Worm (Caenorhabditis elegans) whole organism, late embryonic: Measurements from ENCODE around the gene T05B9.1.
A peak's percentile ranks its signal among the peaks of the same experiment; 100 is the strongest.

Experiments used
- C08G9.2 ChIP-seq: sonication (generic microtip); optimal IDR thresholded peaks from 2 replicates; lab custom pipeline; 2016; ENCODE audit warnings: mild to moderate bottlenecking, missing genetic modification characterization, moderate library complexity, missing compliant biosample characterization
- C38D4.7 ChIP-seq: fragments of 200-800 bp; sonication (Bioruptor generic); optimal IDR thresholded peaks from 2 replicates; lab custom pipeline; 2018; ENCODE audit warnings: mild to moderate bottlenecking, missing genetic modification characterization, moderate library complexity, missing compliant biosample characterization
- F13H6.1 ChIP-seq: sonication (generic microtip); optimal IDR thresholded peaks from 2 replicates; lab custom pipeline; 2016; ENCODE audit warnings: missing genetic modification characterization, missing compliant biosample characterization
- K09A11.1 ChIP-seq: sonication (generic microtip); optimal IDR thresholded peaks from 2 replicates; lab custom pipeline; 2017; ENCODE audit warnings: antibody characterized with exemption, mild to moderate bottlenecking, missing genetic modification characterization, missing compliant biosample characterization; ENCODE audit not compliant: insufficient read depth
- T23F11.4 ChIP-seq: fragments of 200-800 bp; sonication (Bioruptor generic); optimal IDR thresholded peaks from 2 replicates; lab custom pipeline; 2018; ENCODE audit warnings: mild to moderate bottlenecking, missing genetic modification characterization, missing compliant biosample characterization
- Y22D7AL.16 ChIP-seq: sonication (generic microtip); optimal IDR thresholded peaks from 2 replicates; lab custom pipeline; 2016; ENCODE audit warnings: missing genetic modification characterization, missing compliant biosample characterization
- ahr-1 ChIP-seq: sonication (generic microtip); optimal IDR thresholded peaks from 2 replicates; lab custom pipeline; 2016; ENCODE audit warnings: missing genetic modification characterization, missing compliant biosample characterization
- ama-1 ChIP-seq: fragments of 150-350 bp; optimal IDR thresholded peaks from 2 replicates; lab custom pipeline; 2014
- ceh-18 ChIP-seq: sonication (generic microtip); optimal IDR thresholded peaks from 2 replicates; lab custom pipeline; 2016; ENCODE audit warnings: missing genetic modification characterization, missing compliant biosample characterization
- ceh-19 ChIP-seq: fragments of 200-800 bp; sonication (Bioruptor generic); optimal IDR thresholded peaks from 2 replicates; lab custom pipeline; 2018; ENCODE audit warnings: mild to moderate bottlenecking, missing genetic modification characterization, missing compliant biosample characterization
- ceh-2 ChIP-seq: sonication (generic microtip); optimal IDR thresholded peaks from 2 replicates; lab custom pipeline; 2016; ENCODE audit warnings: missing genotype, missing genetic modification characterization, missing compliant biosample characterization
- ceh-22 ChIP-seq: sonication (generic microtip); optimal IDR thresholded peaks from 2 replicates; lab custom pipeline; 2017; ENCODE audit warnings: missing biosample characterization, missing genetic modification characterization
- ceh-30 ChIP-seq: fragments of 150-350 bp; optimal IDR thresholded peaks from 2 replicates; lab custom pipeline; 2014; ENCODE audit warnings: missing biosample characterization, missing genetic modification characterization
- ceh-31 ChIP-seq: sonication (generic microtip); optimal IDR thresholded peaks from 2 replicates; lab custom pipeline; 2016; ENCODE audit warnings: missing genetic modification characterization, missing compliant biosample characterization
- ceh-34 ChIP-seq: sonication (generic microtip); optimal IDR thresholded peaks from 2 replicates; lab custom pipeline; 2016; ENCODE audit warnings: mild to moderate bottlenecking, missing genetic modification characterization, missing compliant biosample characterization
- ceh-45 ChIP-seq: fragments of 200-800 bp; sonication (Bioruptor generic); IDR thresholded peaks from 2 replicates; pipeline ENCODE4 v1.3.6; 2022; ENCODE audit warnings: missing genetic modification reagents, missing genetic modification characterization, missing compliant biosample characterization
- ceh-48 ChIP-seq: sonication (generic microtip); optimal IDR thresholded peaks from 2 replicates; lab custom pipeline; 2016; ENCODE audit warnings: missing genetic modification characterization, inconsistent platforms, missing compliant biosample characterization
- ceh-6 ChIP-seq: fragments of 200-800 bp; sonication (Bioruptor generic); optimal IDR thresholded peaks from 2 replicates; lab custom pipeline; 2018; ENCODE audit warnings: mild to moderate bottlenecking, missing genetic modification characterization, missing compliant biosample characterization
- ceh-9 ChIP-seq: sonication (generic microtip); optimal IDR thresholded peaks from 2 replicates; lab custom pipeline; 2016; ENCODE audit warnings: mild to moderate bottlenecking, missing genetic modification characterization, inconsistent platforms, missing compliant biosample characterization
- che-1 ChIP-seq: sonication (generic microtip); optimal IDR thresholded peaks from 2 replicates; lab custom pipeline; 2016; ENCODE audit warnings: mild to moderate bottlenecking, missing genetic modification characterization, missing compliant biosample characterization
- elt-2 ChIP-seq: sonication (generic microtip); optimal IDR thresholded peaks from 2 replicates; lab custom pipeline; 2016; ENCODE audit warnings: missing genetic modification reagents, missing genetic modification characterization, missing compliant biosample characterization
- elt-4 ChIP-seq: sonication (generic microtip); optimal IDR thresholded peaks from 2 replicates; lab custom pipeline; 2016; ENCODE audit warnings: missing genetic modification characterization, missing compliant biosample characterization
- ets-4 ChIP-seq: sonication (generic microtip); optimal IDR thresholded peaks from 2 replicates; lab custom pipeline; 2016; ENCODE audit warnings: missing genetic modification characterization, missing compliant biosample characterization
- eyg-1 ChIP-seq: sonication (generic microtip); optimal IDR thresholded peaks from 2 replicates; lab custom pipeline; 2016; ENCODE audit warnings: missing genotype, missing genetic modification characterization, missing compliant biosample characterization
- fax-1 ChIP-seq: sonication (generic microtip); optimal IDR thresholded peaks from 2 replicates; lab custom pipeline; 2016; ENCODE audit warnings: missing genotype, missing genetic modification characterization, missing compliant biosample characterization
- fkh-10 ChIP-seq: fragments of 150-350 bp; optimal IDR thresholded peaks from 2 replicates; lab custom pipeline; 2014; ENCODE audit warnings: missing biosample characterization, missing genetic modification reagents, missing genetic modification characterization
- hlh-15 ChIP-seq: sonication (generic microtip); optimal IDR thresholded peaks from 2 replicates; lab custom pipeline; 2016; ENCODE audit warnings: missing genetic modification characterization, missing compliant biosample characterization
- hlh-30 ChIP-seq: sonication (generic microtip); optimal IDR thresholded peaks from 2 replicates; lab custom pipeline; 2017; ENCODE audit warnings: antibody characterized with exemption, missing genetic modification characterization, missing compliant biosample characterization; ENCODE audit not compliant: insufficient read depth
- hlh-6 ChIP-seq: sonication (generic microtip); optimal IDR thresholded peaks from 2 replicates; lab custom pipeline; 2016; ENCODE audit warnings: missing genotype, missing genetic modification characterization, missing compliant biosample characterization
- lim-6 ChIP-seq: sonication (generic microtip); optimal IDR thresholded peaks from 2 replicates; lab custom pipeline; 2016; ENCODE audit warnings: missing genetic modification characterization, missing compliant biosample characterization
- lin-11 ChIP-seq: fragments of 200-800 bp; sonication (Bioruptor generic); optimal IDR thresholded peaks from 2 replicates; lab custom pipeline; 2018; ENCODE audit warnings: mild to moderate bottlenecking, missing genetic modification characterization, missing compliant biosample characterization
- madf-2 ChIP-seq: sonication (generic microtip); optimal IDR thresholded peaks from 2 replicates; lab custom pipeline; 2017; ENCODE audit warnings: missing genetic modification characterization, missing compliant biosample characterization
- npax-4 ChIP-seq: sonication (generic microtip); optimal IDR thresholded peaks from 2 replicates; lab custom pipeline; 2016; ENCODE audit warnings: missing genetic modification characterization, missing compliant biosample characterization
- odd-2 ChIP-seq: sonication (generic microtip); optimal IDR thresholded peaks from 2 replicates; lab custom pipeline; 2017; ENCODE audit warnings: antibody characterized with exemption, mild to moderate bottlenecking, missing genetic modification characterization, missing compliant biosample characterization
- pag-3 ChIP-seq: sonication (generic microtip); optimal IDR thresholded peaks from 2 replicates; lab custom pipeline; 2016; ENCODE audit warnings: missing compliant biosample characterization, missing genetic modification characterization, borderline replicate concordance
- pha-2 ChIP-seq: sonication (generic microtip); optimal IDR thresholded peaks from 2 replicates; lab custom pipeline; 2017; ENCODE audit warnings: mild to moderate bottlenecking, missing genetic modification characterization, missing compliant biosample characterization
- pha-4 ChIP-seq: fragments of 150-350 bp; optimal IDR thresholded peaks from 2 replicates; lab custom pipeline; 2018; ENCODE audit warnings: missing biosample characterization, missing genetic modification reagents, missing genetic modification characterization
- pqm-1 ChIP-seq: sonication (generic microtip); optimal IDR thresholded peaks from 2 replicates; lab custom pipeline; 2016; ENCODE audit warnings: missing genetic modification characterization, missing compliant biosample characterization
- sdc-2 ChIP-seq: sonication (generic microtip); optimal IDR thresholded peaks from 2 replicates; lab custom pipeline; 2016; ENCODE audit warnings: missing genotype, missing genetic modification characterization, missing compliant biosample characterization
- sox-4 ChIP-seq: sonication (generic microtip); optimal IDR thresholded peaks from 2 replicates; lab custom pipeline; 2017; ENCODE audit warnings: mild to moderate bottlenecking, missing genetic modification characterization, inconsistent platforms, missing compliant biosample characterization
- syd-9 ChIP-seq: sonication (generic microtip); optimal IDR thresholded peaks from 2 replicates; lab custom pipeline; 2016; ENCODE audit warnings: mild to moderate bottlenecking, missing genetic modification characterization, moderate library complexity, missing compliant biosample characterization
- tbx-2 ChIP-seq: sonication (generic microtip); optimal IDR thresholded peaks from 2 replicates; lab custom pipeline; 2016; ENCODE audit warnings: missing genetic modification characterization, missing compliant biosample characterization
- tbx-7 ChIP-seq: sonication (generic microtip); optimal IDR thresholded peaks from 2 replicates; lab custom pipeline; 2016; ENCODE audit warnings: missing genotype, missing genetic modification characterization, missing compliant biosample characterization
- ttx-3 ChIP-seq: sonication (generic microtip); optimal IDR thresholded peaks from 2 replicates; lab custom pipeline; 2016; ENCODE audit warnings: missing genetic modification reagents, missing genetic modification characterization, missing compliant biosample characterization
- unc-42 ChIP-seq: sonication (generic microtip); optimal IDR thresholded peaks from 2 replicates; lab custom pipeline; 2016; ENCODE audit warnings: missing genotype, missing genetic modification characterization, missing compliant biosample characterization
- unc-55 ChIP-seq: sonication (generic microtip); optimal IDR thresholded peaks from 2 replicates; lab custom pipeline; 2017; ENCODE audit warnings: missing biosample characterization, missing genetic modification reagents, missing genetic modification characterization
- unc-86 ChIP-seq: sonication (generic microtip); optimal IDR thresholded peaks from 2 replicates; lab custom pipeline; 2016; ENCODE audit warnings: missing genetic modification characterization, missing compliant biosample characterization
- zip-5 ChIP-seq: sonication (generic microtip); optimal IDR thresholded peaks from 2 replicates; lab custom pipeline; 2016; ENCODE audit warnings: missing genetic modification characterization, missing compliant biosample characterization
- ztf-16 ChIP-seq: sonication (generic microtip); optimal IDR thresholded peaks from 2 replicates; lab custom pipeline; 2017; ENCODE audit warnings: missing genetic modification characterization, missing compliant biosample characterization

The T05B9.1 gene

DNA sequence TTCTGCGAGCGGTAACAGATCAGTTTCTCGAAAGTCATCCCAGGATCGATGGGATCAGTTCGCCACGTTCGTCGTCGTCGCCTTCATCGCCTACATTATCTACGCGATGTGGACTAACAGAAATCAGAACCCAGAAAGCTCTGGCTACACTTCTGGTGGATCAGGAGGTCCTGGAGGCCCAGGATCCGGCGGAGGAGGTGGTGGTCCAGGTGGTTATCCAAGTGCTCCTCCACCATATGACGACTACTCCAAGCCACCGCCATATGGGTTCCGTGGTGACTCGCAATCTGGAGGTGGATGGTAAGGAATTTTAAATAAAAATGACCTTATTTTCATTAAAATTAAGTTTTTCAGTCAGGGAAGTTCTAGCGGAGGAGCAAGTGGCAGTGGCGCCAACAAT is 20.8 kb downstream of the T05B9.1 start:
- TF ChIP-seq npax-4 (tag; lab: Kevin White, UChicago) (no peak), ahr-1 (tag; lab: Kevin White, UChicago) (no peak), elt-2 (tag; lab: Kevin White, UChicago) (no peak), pha-4 (no peak), lin-11 (tag; lab: Kevin White, UChicago) (no peak), hlh-30 (tag; lab: Kevin White, UChicago) (no peak), T23F11.4 (GFP tag; lab: Kevin White, UChicago) (no peak), ceh-6 (GFP tag; lab: Kevin White, UChicago) (no peak), syd-9 (tag; lab: Kevin White, UChicago) (no peak), sdc-2 (no peak), ceh-34 (tag; lab: Kevin White, UChicago) (no peak), ceh-22 (no peak), sox-4 (tag; lab: Kevin White, UChicago) (no peak), pqm-1 (tag; lab: Kevin White, UChicago) (no peak)

DNA sequence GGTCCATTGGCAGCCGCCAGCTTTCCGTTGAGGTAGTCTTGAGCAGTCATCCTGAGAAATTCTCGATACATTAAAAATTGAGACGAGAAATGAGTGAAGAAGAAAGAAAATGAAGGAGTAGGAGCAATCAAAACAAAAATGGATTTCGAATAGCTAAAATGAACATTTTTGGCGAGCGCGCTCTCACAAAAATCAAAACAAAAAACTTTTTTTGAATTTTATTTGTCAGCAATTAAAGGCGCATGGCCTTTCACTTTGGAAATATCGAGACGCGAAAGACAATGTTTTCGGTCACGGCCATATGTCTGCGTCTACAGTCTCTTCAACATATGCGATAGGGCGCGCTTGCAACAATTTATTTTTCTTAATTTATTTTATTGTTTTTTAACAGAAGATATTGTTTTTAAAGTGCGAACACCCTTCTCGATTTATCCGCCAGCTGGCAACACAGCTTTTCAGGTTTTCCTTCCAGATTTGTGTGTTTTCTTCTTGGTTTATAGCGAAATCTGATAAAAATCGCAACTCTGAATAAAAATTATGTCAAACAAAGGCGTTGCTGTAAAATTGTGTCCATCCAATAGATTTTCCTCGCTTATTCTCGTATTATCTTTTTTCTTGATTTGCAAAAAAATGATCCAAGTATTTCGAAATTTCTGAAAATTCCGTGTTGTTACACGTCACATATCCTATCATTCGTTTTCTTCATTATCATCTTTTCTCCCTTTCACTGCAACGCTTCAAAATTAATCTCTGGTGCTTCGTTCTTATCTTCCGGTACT is 21.9 kb downstream of the T05B9.1 start, which contains the start of the genes rpn-9 and T06D8.9:
Gene rpn-9 (minus strand): TSS at position 51 of the 779 bp plus-strand sequence.
Gene T06D8.9 (plus strand): TSS at position 729 of the 779 bp plus-strand sequence.
- TF ChIP-seq ceh-19 (peak; percentile 26), ceh-48 (tag; lab: Kevin White, UChicago) (no peak), fkh-10 (GFP tag; lab: Kevin White, UChicago) (no peak), lin-11 (tag; lab: Kevin White, UChicago) (no peak), zip-5 (no peak), npax-4 (tag; lab: Kevin White, UChicago) (no peak), ceh-45 (GFP tag; lab: Robert Waterston, UW) (no peak), hlh-15 (tag; lab: Kevin White, UChicago) (no peak), hlh-6 (tag; lab: Kevin White, UChicago) (no peak), ceh-6 (GFP tag; lab: Kevin White, UChicago) (no peak), elt-4 (no peak), ceh-22 (no peak), C38D4.7 (GFP tag; lab: Kevin White, UChicago) (no peak), C08G9.2 (no peak), ama-1 (lab: Kevin White, UChicago) (no peak), unc-55 (GFP tag; lab: Kevin White, UChicago) (peak; percentile 56), ceh-18 (tag; lab: Kevin White, UChicago) (peak; percentile 58), Y22D7AL.16 (tag; lab: Kevin White, UChicago) (no peak), ceh-2 (tag; lab: Kevin White, UChicago) (peak; percentile 43), T23F11.4 (GFP tag; lab: Kevin White, UChicago) (no peak), pha-4 (no peak), ceh-9 (no peak), tbx-2 (tag; lab: Kevin White, UChicago) (peak; percentile 46), odd-2 (tag; lab: Kevin White, UChicago) (no peak), elt-2 (tag; lab: Kevin White, UChicago) (no peak), eyg-1 (tag; lab: Kevin White, UChicago) (no peak), sdc-2 (no peak), K09A11.1 (no peak), madf-2 (no peak), pha-2 (tag; lab: Kevin White, UChicago) (no peak), fax-1 (no peak), ceh-30 (tag; lab: Kevin White, UChicago) (no peak), sox-4 (tag; lab: Kevin White, UChicago) (no peak), hlh-30 (tag; lab: Kevin White, UChicago) (peak; percentile 59), lim-6 (tag; lab: Kevin White, UChicago) (no peak), ceh-31 (tag; lab: Kevin White, UChicago) (peak; percentile 65), unc-42 (tag; lab: Kevin White, UChicago) (peak; percentile 88), ztf-16 (tag; lab: Kevin White, UChicago) (no peak), tbx-7 (tag; lab: Kevin White, UChicago) (no peak), ets-4 (tag; lab: Kevin White, UChicago) (no peak), ttx-3 (tag; lab: Kevin White, UChicago) (no peak), unc-86 (tag; lab: Kevin White, UChicago) (no peak), F13H6.1 (no peak), che-1 (tag; lab: Kevin White, UChicago) (no peak), pag-3 (tag; lab: Kevin White, UChicago) (no peak), syd-9 (tag; lab: Kevin White, UChicago) (no peak)
